Worm (Caenorhabditis elegans) whole organism, young adult: ENCODE data around the gene EEED8.18.

ENCODE experiments used
- B0019.2 ChIP-seq: fragments of 200-800 bp; sonication (Bioruptor generic); conservative IDR thresholded peaks from 2 replicates; pipeline ENCODE4 v1.3.6; 2022; ENCODE audit warnings: missing genetic modification reagents, missing genetic modification characterization, missing compliant biosample characterization
- B0336.3 ChIP-seq: fragments of 200-800 bp; sonication (Bioruptor generic); IDR thresholded peaks from 2 replicates; pipeline ENCODE4 v1.3.6; 2022; ENCODE audit warnings: missing genetic modification characterization, missing compliant biosample characterization
- C17E4.6 ChIP-seq: fragments of 200-800 bp; sonication (Bioruptor generic); IDR thresholded peaks from 2 replicates; pipeline ENCODE4 v1.3.6; 2022; ENCODE audit warnings: missing genetic modification reagents, missing genetic modification characterization, missing compliant biosample characterization
- D2030.7 ChIP-seq: fragments of 200-800 bp; sonication (Bioruptor generic); IDR thresholded peaks from 2 replicates; pipeline ENCODE4 v1.3.6; 2022; ENCODE audit warnings: missing genetic modification reagents, missing genetic modification characterization, missing compliant biosample characterization
- F10E7.11 ChIP-seq: sonication (generic microtip); optimal IDR thresholded peaks from 2 replicates; lab custom pipeline; 2017; ENCODE audit warnings: mild to moderate bottlenecking, missing genetic modification characterization, moderate library complexity, missing compliant biosample characterization
- F22D6.2 ChIP-seq: sonication (generic microtip); optimal IDR thresholded peaks from 2 replicates; lab custom pipeline; 2016; ENCODE audit warnings: mild to moderate bottlenecking, missing genetic modification characterization, missing compliant biosample characterization
- F39B2.1 ChIP-seq: fragments of 200-800 bp; sonication (Bioruptor generic); IDR thresholded peaks from 2 replicates; pipeline ENCODE4 v1.3.6; 2022; ENCODE audit warnings: missing genetic modification reagents, missing genetic modification characterization, missing compliant biosample characterization
- F57C9.4 ChIP-seq: sonication (generic microtip); optimal IDR thresholded peaks from 2 replicates; lab custom pipeline; 2017; ENCODE audit warnings: mild to moderate bottlenecking, missing genetic modification characterization, missing compliant biosample characterization
- K11D2.4 ChIP-seq: fragments of 200-800 bp; sonication (Bioruptor generic); IDR thresholded peaks from 2 replicates; pipeline ENCODE4 v1.3.6; 2022; ENCODE audit warnings: missing genetic modification reagents, missing genetic modification characterization, missing compliant biosample characterization
- T07F8.4 ChIP-seq: sonication (generic microtip); optimal IDR thresholded peaks from 2 replicates; lab custom pipeline; 2016; ENCODE audit warnings: mild to moderate bottlenecking, missing genetic modification characterization, moderate library complexity, missing compliant biosample characterization
- Y53F4B.3 ChIP-seq: fragments of 200-800 bp; sonication (Bioruptor generic); IDR thresholded peaks from 2 replicates; pipeline ENCODE4 v1.3.6; 2022; ENCODE audit warnings: missing genetic modification reagents, missing genetic modification characterization, missing compliant biosample characterization
- Y53G8AR.9 ChIP-seq: fragments of 200-800 bp; sonication (Bioruptor generic); conservative IDR thresholded peaks from 2 replicates; pipeline ENCODE4 v1.3.6; 2022; ENCODE audit warnings: missing genetic modification reagents, missing genetic modification characterization, missing compliant biosample characterization
- Y67H2A.10 ChIP-seq: fragments of 200-800 bp; sonication (Bioruptor generic); conservative IDR thresholded peaks from 2 replicates; pipeline ENCODE4 v1.3.6; 2022; ENCODE audit warnings: missing genetic modification reagents, missing genetic modification characterization, missing compliant biosample characterization
- Y79H2A.3 ChIP-seq: fragments of 200-800 bp; sonication (Bioruptor generic); conservative IDR thresholded peaks from 2 replicates; pipeline ENCODE4 v1.3.6; 2022; ENCODE audit warnings: missing genetic modification reagents, missing genetic modification characterization, missing compliant biosample characterization
- ZK185.1 ChIP-seq: sonication (generic microtip); optimal IDR thresholded peaks from 2 replicates; lab custom pipeline; 2016; ENCODE audit warnings: mild to moderate bottlenecking, missing genetic modification characterization, missing compliant biosample characterization; ENCODE audit not compliant: poor library complexity, severe bottlenecking
- ama-1 ChIP-seq, 3 experiments: fragments of 150-350 bp in 1 of 3; sonication (generic microtip) in 2 of 3; optimal IDR thresholded peaks; 2 replicates each; lab custom pipeline; 2014 to 2018; ENCODE audit warnings: missing biosample characterization in 2 of 3, missing genetic modification characterization in 2 of 3, missing genetic modification reagents in 2 of 3
- aptf-3 ChIP-seq: fragments of 200-800 bp; sonication (Bioruptor generic); IDR thresholded peaks from 2 replicates; pipeline ENCODE4 v1.3.6; 2022; ENCODE audit warnings: missing genetic modification characterization, missing compliant biosample characterization
- athp-1 ChIP-seq: sonication (generic microtip); optimal IDR thresholded peaks from 2 replicates; lab custom pipeline; 2017; ENCODE audit warnings: mild to moderate bottlenecking, missing genetic modification characterization, missing compliant biosample characterization
- attf-6 ChIP-seq: fragments of 200-800 bp; sonication (Bioruptor generic); IDR thresholded peaks from 2 replicates; pipeline ENCODE4 v1.3.6; 2022; ENCODE audit warnings: missing genetic modification reagents, missing genetic modification characterization, missing compliant biosample characterization
- bed-1 ChIP-seq: fragments of 200-800 bp; sonication (Bioruptor generic); IDR thresholded peaks from 2 replicates; pipeline ENCODE4 v1.3.6; 2022; ENCODE audit warnings: missing genetic modification reagents, missing genetic modification characterization, missing compliant biosample characterization
- bed-2 ChIP-seq: fragments of 200-800 bp; sonication (Bioruptor generic); IDR thresholded peaks from 2 replicates; pipeline ENCODE4 v1.3.6; 2022; ENCODE audit warnings: missing genetic modification reagents, missing genetic modification characterization, missing compliant biosample characterization
- ccch-3 ChIP-seq: fragments of 200-800 bp; sonication (Bioruptor generic); optimal IDR thresholded peaks from 2 replicates; lab custom pipeline; 2018; ENCODE audit warnings: mild to moderate bottlenecking, missing genetic modification characterization, missing compliant biosample characterization
- cebp-2 ChIP-seq: fragments of 200-800 bp; sonication (Bioruptor generic); IDR thresholded peaks from 2 replicates; pipeline ENCODE4 v1.3.6; 2022; ENCODE audit warnings: missing genetic modification characterization, missing compliant biosample characterization
- ceh-58 ChIP-seq: fragments of 200-800 bp; sonication (Bioruptor generic); IDR thresholded peaks from 2 replicates; pipeline ENCODE4 v1.3.6; 2022; ENCODE audit warnings: missing genetic modification characterization, missing compliant biosample characterization
- ceh-91 ChIP-seq: fragments of 200-800 bp; sonication (Bioruptor generic); IDR thresholded peaks from 2 replicates; pipeline ENCODE4 v1.3.6; 2022; ENCODE audit warnings: missing genetic modification reagents, missing genetic modification characterization, missing compliant biosample characterization
- die-1 ChIP-seq: sonication (generic microtip); optimal IDR thresholded peaks from 2 replicates; lab custom pipeline; 2016; ENCODE audit warnings: missing genotype, mild to moderate bottlenecking, missing genetic modification characterization, missing compliant biosample characterization
- dpff-1 ChIP-seq: sonication (generic microtip); optimal IDR thresholded peaks from 2 replicates; lab custom pipeline; 2017; ENCODE audit warnings: mild to moderate bottlenecking, missing genetic modification characterization, missing compliant biosample characterization
- dpl-1 ChIP-seq: fragments of 150-350 bp; optimal IDR thresholded peaks from 2 replicates; lab custom pipeline; 2014; ENCODE audit warnings: missing biosample characterization, missing genetic modification reagents, missing genetic modification characterization
- egl-18 ChIP-seq: fragments of 200-800 bp; sonication (Bioruptor generic); IDR thresholded peaks from 2 replicates; pipeline ENCODE4 v1.3.6; 2022; ENCODE audit warnings: missing genetic modification reagents, missing genetic modification characterization, missing compliant biosample characterization
- fkh-3 ChIP-seq: sonication (generic microtip); optimal IDR thresholded peaks from 2 replicates; lab custom pipeline; 2016; ENCODE audit warnings: mild to moderate bottlenecking, missing genetic modification characterization, missing compliant biosample characterization
- hmg-20 ChIP-seq: fragments of 200-800 bp; sonication (Bioruptor generic); IDR thresholded peaks from 2 replicates; pipeline ENCODE4 v1.3.6; 2022; ENCODE audit warnings: missing genetic modification reagents, missing genetic modification characterization, missing compliant biosample characterization
- hrde-1 ChIP-seq: sonication (generic microtip); optimal IDR thresholded peaks from 2 replicates; lab custom pipeline; 2016; ENCODE audit warnings: missing genetic modification characterization, mild to moderate bottlenecking, missing compliant biosample characterization, moderate library complexity, missing genotype, missing genetic modification reagents, borderline replicate concordance
- lag-1 ChIP-seq: fragments of 200-800 bp; sonication (Bioruptor generic); IDR thresholded peaks from 2 replicates; pipeline ENCODE4 v1.3.6; 2022; ENCODE audit warnings: missing genetic modification reagents, missing genetic modification characterization, missing compliant biosample characterization
- lin-54 ChIP-seq: fragments of 200-800 bp; sonication (Bioruptor generic); optimal IDR thresholded peaks from 2 replicates; lab custom pipeline; 2018; ENCODE audit warnings: mild to moderate bottlenecking, missing genetic modification characterization, missing compliant biosample characterization
- madf-6 ChIP-seq: fragments of 200-800 bp; sonication (Bioruptor generic); IDR thresholded peaks from 2 replicates; pipeline ENCODE4 v1.3.6; 2022; ENCODE audit warnings: missing genetic modification reagents, missing genetic modification characterization, missing compliant biosample characterization
- madf-8 ChIP-seq: fragments of 200-800 bp; sonication (Bioruptor generic); conservative IDR thresholded peaks from 2 replicates; pipeline ENCODE4 v1.3.6; 2022; ENCODE audit warnings: missing genetic modification reagents, missing genetic modification characterization, missing compliant biosample characterization
- mes-4 ChIP-seq: sonication (generic microtip); optimal IDR thresholded peaks from 2 replicates; lab custom pipeline; 2016; ENCODE audit warnings: missing genotype, missing genetic modification characterization, missing compliant biosample characterization
- nhr-179 ChIP-seq: sonication (generic microtip); optimal IDR thresholded peaks from 2 replicates; lab custom pipeline; 2016; ENCODE audit warnings: mild to moderate bottlenecking, missing genetic modification characterization, missing compliant biosample characterization
- pbrm-1 ChIP-seq: fragments of 200-800 bp; sonication (Bioruptor generic); IDR thresholded peaks from 2 replicates; pipeline ENCODE4 v1.3.6; 2022; ENCODE audit warnings: missing genetic modification reagents, missing genetic modification characterization, missing compliant biosample characterization
- rcor-1 ChIP-seq: fragments of 200-800 bp; sonication (Bioruptor generic); IDR thresholded peaks from 2 replicates; pipeline ENCODE4 v1.3.6; 2022; ENCODE audit warnings: missing genetic modification reagents, missing genetic modification characterization, missing compliant biosample characterization
- rpc-1 ChIP-seq, 2 experiments: fragments of 150-350 bp in 1 of 2; sonication (generic microtip) in 1 of 2; optimal IDR thresholded peaks; 2 replicates each; lab custom pipeline; 2014 to 2018; ENCODE audit warnings: missing biosample characterization in 1 of 2, missing genetic modification characterization in 1 of 2, missing genetic modification reagents in 1 of 2, missing genotype in 1 of 2
- snpc-3.4 ChIP-seq: sonication (generic microtip); optimal IDR thresholded peaks from 2 replicates; lab custom pipeline; 2017; ENCODE audit warnings: missing genetic modification characterization, mild to moderate bottlenecking, missing compliant biosample characterization, antibody characterized with exemption, moderate library complexity, missing genotype, missing genetic modification reagents
- snpc-4 ChIP-seq, 5 experiments: fragments of 150-350 bp in 1 of 5; sonication (generic microtip) in 4 of 5; optimal IDR thresholded peaks; 2 replicates each; lab custom pipeline; 2014 to 2018; ENCODE audit warnings: missing genetic modification characterization in 5 of 5, missing biosample characterization in 3 of 5, antibody characterized with exemption in 2 of 5, mild to moderate bottlenecking in 2 of 5, missing compliant biosample characterization in 2 of 5, missing genotype in 2 of 5, moderate library complexity in 2 of 5, missing genetic modification reagents in 1 of 5
- sptf-2 ChIP-seq: fragments of 200-800 bp; sonication (Bioruptor generic); optimal IDR thresholded peaks from 2 replicates; lab custom pipeline; 2018; ENCODE audit warnings: mild to moderate bottlenecking, missing genetic modification characterization, missing compliant biosample characterization
- tbx-9 ChIP-seq: sonication (generic microtip); optimal IDR thresholded peaks from 2 replicates; lab custom pipeline; 2016; ENCODE audit warnings: borderline replicate concordance, missing genetic modification characterization, inconsistent platforms, missing compliant biosample characterization
- unc-130 ChIP-seq: sonication (generic microtip); optimal IDR thresholded peaks from 2 replicates; lab custom pipeline; 2016; ENCODE audit warnings: missing genetic modification reagents, missing genetic modification characterization, missing compliant biosample characterization
- xnd-1 ChIP-seq: sonication (generic microtip); optimal IDR thresholded peaks from 2 replicates; lab custom pipeline; 2016; ENCODE audit warnings: missing genotype, missing genetic modification reagents, missing genetic modification characterization, missing compliant biosample characterization
- zfh-2 ChIP-seq: fragments of 200-800 bp; sonication (Bioruptor generic); conservative IDR thresholded peaks from 2 replicates; pipeline ENCODE4 v1.3.6; 2022; ENCODE audit warnings: missing genetic modification reagents, missing genetic modification characterization, missing compliant biosample characterization

The EEED8.18 gene

ce11 chrII:5423832-5424231 is 11.4 kb upstream of the EEED8.18 start, which contains the start of gene F07F6.7 (continued):
- TF ChIP-seq Y53G8AR.9 (GFP tag; lab: Robert Waterston, UW) (no peak), mes-4 (no peak), Y53F4B.3 (GFP tag; lab: Robert Waterston, UW) (no peak), sptf-2 (GFP tag; lab: Kevin White, UChicago) (no peak), tbx-9 (tag; lab: Kevin White, UChicago) (no peak), ccch-3 (GFP tag; lab: Kevin White, UChicago) (no peak), nhr-179 (tag; lab: Kevin White, UChicago) (no peak), Y79H2A.3 (no peak), lin-54 (GFP tag; lab: Kevin White, UChicago) (peak; percentile 24), ama-1 (optimal IDR thresholded peaks at IDR 0.05; lab: Kevin White, UChicago) (no peak), ama-1 (GFP tag; optimal IDR thresholded peaks at IDR 0.05; lab: Kevin White, UChicago) (no peak), rcor-1 (GFP tag; lab: Robert Waterston, UW) (no peak), snpc-4 (GFP tag; optimal IDR thresholded peaks at IDR 0.05; lab: Kevin White, UChicago) (no peak), snpc-4 (tag; optimal IDR thresholded peaks at IDR 0.05; lab: Kevin White, UChicago) (peak in 1 of 4 experiments; percentile 14), F39B2.1 (GFP tag; lab: Robert Waterston, UW) (no peak), F57C9.4 (tag; lab: Kevin White, UChicago) (no peak), zfh-2 (GFP tag; lab: Robert Waterston, UW) (no peak), dpl-1 (GFP tag; lab: Kevin White, UChicago) (no peak), bed-2 (GFP tag; lab: Robert Waterston, UW) (no peak), Y67H2A.10 (GFP tag; lab: Robert Waterston, UW) (no peak), hrde-1 (tag; lab: Kevin White, UChicago) (no peak), madf-6 (peak; percentile 85), cebp-2 (GFP tag; lab: Robert Waterston, UW) (no peak), madf-8 (peak; percentile 49), T07F8.4 (tag; lab: Kevin White, UChicago) (no peak), pbrm-1 (no peak), K11D2.4 (GFP tag; lab: Robert Waterston, UW) (no peak), B0336.3 (no peak), unc-130 (GFP tag; lab: Kevin White, UChicago) (no peak), ceh-91 (no peak), egl-18 (no peak), ceh-58 (GFP tag; lab: Robert Waterston, UW) (no peak), B0019.2 (no peak), rpc-1 (optimal IDR thresholded peaks at IDR 0.05; lab: Kevin White, UChicago) (no peak), rpc-1 (tag; optimal IDR thresholded peaks at IDR 0.05; lab: Kevin White, UChicago) (no peak), attf-6 (GFP tag; lab: Robert Waterston, UW) (no peak), F10E7.11 (no peak), hmg-20 (GFP tag; lab: Robert Waterston, UW) (no peak), C17E4.6 (no peak), bed-1 (GFP tag; lab: Robert Waterston, UW) (no peak), D2030.7 (GFP tag; lab: Robert Waterston, UW) (no peak), xnd-1 (tag; lab: Kevin White, UChicago) (peak; percentile 67), snpc-3.4 (tag; lab: Kevin White, UChicago) (no peak), F22D6.2 (tag; lab: Kevin White, UChicago) (no peak), athp-1 (no peak), die-1 (tag; lab: Kevin White, UChicago) (no peak), lag-1 (GFP tag; lab: Robert Waterston, UW) (no peak), dpff-1 (no peak), ZK185.1 (tag; lab: Kevin White, UChicago) (no peak), fkh-3 (no peak), aptf-3 (GFP tag; lab: Robert Waterston, UW) (no peak)
